Worm (Caenorhabditis elegans): ENCODE measurements around the gene T19C3.2.

Gene T19C3.2

DNA sequence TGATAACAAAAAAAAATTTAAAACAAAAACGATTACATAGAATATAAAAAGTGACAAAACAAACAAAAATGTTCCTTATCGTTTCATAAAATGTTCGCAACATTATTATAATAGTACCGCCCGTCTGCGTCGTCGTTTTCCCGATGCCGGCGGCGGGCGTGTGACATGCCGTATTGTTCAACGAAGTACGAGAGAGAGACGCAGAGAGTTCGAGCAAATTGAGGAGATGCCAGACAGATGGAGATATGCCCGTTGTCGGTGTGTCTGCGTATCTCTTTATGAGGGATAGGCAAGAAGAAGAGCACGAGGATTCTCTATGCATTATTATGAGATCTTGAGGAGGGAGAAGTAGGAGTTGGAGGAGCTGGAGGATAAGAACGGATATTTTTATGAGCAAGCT, 6.4 kb upstream of the T19C3.2 start:
- no peak for TF ChIP-seq bed-3 (GFP tag; optimal IDR thresholded peaks at IDR 0.05)
- peak; percentile 88 for TF ChIP-seq unc-62 (GFP tag; optimal IDR thresholded peaks at IDR 0.05)
- peak; percentile 79 for TF ChIP-seq mep-1 (tag; optimal IDR thresholded peaks at IDR 0.05)
- no peak for TF ChIP-seq sem-2 (GFP tag; optimal IDR thresholded peaks at IDR 0.05)
- TF ChIP-seq ztf-11 (tag; optimal IDR thresholded peaks at IDR 0.05), result peak; percentile 35
- no peak for TF ChIP-seq ceh-83 (GFP tag; optimal IDR thresholded peaks at IDR 0.05)
- TF ChIP-seq ham-2 (GFP tag; optimal IDR thresholded peaks at IDR 0.05), result peak; percentile 24
- TF ChIP-seq M03D4.4 (tag; optimal IDR thresholded peaks at IDR 0.05), result peak; percentile 40
- TF ChIP-seq mab-5 (tag; optimal IDR thresholded peaks at IDR 0.05), result peak; percentile 80
- peak; percentile 16 for TF ChIP-seq lin-13 (tag; optimal IDR thresholded peaks at IDR 0.05)
- TF ChIP-seq lin-32 (GFP tag; optimal IDR thresholded peaks at IDR 0.05), result peak; percentile 15
- peak; percentile 63 for TF ChIP-seq cnd-1 (tag; optimal IDR thresholded peaks at IDR 0.05)
- peak; percentile 9 for TF ChIP-seq tbx-8 (GFP tag; optimal IDR thresholded peaks at IDR 0.05)
- no peak for TF ChIP-seq flh-1 (GFP tag; optimal IDR thresholded peaks at IDR 0.05)
- peak; percentile 41 for TF ChIP-seq nhr-2 (tag; optimal IDR thresholded peaks at IDR 0.05)
- TF ChIP-seq nhr-12 (tag; optimal IDR thresholded peaks at IDR 0.05), result no peak
- no peak for TF ChIP-seq nhr-28 (tag; optimal IDR thresholded peaks at IDR 0.05)
- TF ChIP-seq elt-3 (tag; optimal IDR thresholded peaks at IDR 0.05), result peak; percentile 72
- peak; percentile 91 for TF ChIP-seq ces-1 (GFP tag; optimal IDR thresholded peaks at IDR 0.05)
- TF ChIP-seq sptf-1 (tag; optimal IDR thresholded peaks at IDR 0.05), result peak; percentile 59
- no peak for TF ChIP-seq snpc-4 (tag; optimal IDR thresholded peaks at IDR 0.05)
- TF ChIP-seq mls-2 (tag; optimal IDR thresholded peaks at IDR 0.05), result peak; percentile 17
- peak; percentile 99 for TF ChIP-seq unc-120 (tag; optimal IDR thresholded peaks at IDR 0.05; ENCODE audit: poor library complexity, severe bottlenecking)
- TF ChIP-seq blmp-1 (tag; optimal IDR thresholded peaks at IDR 0.05), result no peak
- TF ChIP-seq zip-8 (tag; optimal IDR thresholded peaks at IDR 0.05), result no peak
- TF ChIP-seq pha-4 (tag; optimal IDR thresholded peaks at IDR 0.05), result peak; percentile 95
- TF ChIP-seq hlh-1 (tag; optimal IDR thresholded peaks at IDR 0.05), result peak; percentile 63
- no peak for TF ChIP-seq unc-39 (tag; optimal IDR thresholded peaks at IDR 0.05)
- TF ChIP-seq nhr-237 (tag; optimal IDR thresholded peaks at IDR 0.05), result peak; percentile 84
- peak; percentile 53 for TF ChIP-seq drap-1 (GFP tag; optimal IDR thresholded peaks at IDR 0.05)
- no peak for TF ChIP-seq nhr-76 (tag; optimal IDR thresholded peaks at IDR 0.05)
- TF ChIP-seq ceh-43 (GFP tag; optimal IDR thresholded peaks at IDR 0.05), result no peak
- peak; percentile 51 for TF ChIP-seq ceh-39 (tag; optimal IDR thresholded peaks at IDR 0.05)
- TF ChIP-seq elt-1 (tag; optimal IDR thresholded peaks at IDR 0.05; ENCODE audit: borderline replicate concordance, insufficient read depth), result no peak
- peak; percentile 40 for TF ChIP-seq lsy-2 (tag; optimal IDR thresholded peaks at IDR 0.05)

DNA sequence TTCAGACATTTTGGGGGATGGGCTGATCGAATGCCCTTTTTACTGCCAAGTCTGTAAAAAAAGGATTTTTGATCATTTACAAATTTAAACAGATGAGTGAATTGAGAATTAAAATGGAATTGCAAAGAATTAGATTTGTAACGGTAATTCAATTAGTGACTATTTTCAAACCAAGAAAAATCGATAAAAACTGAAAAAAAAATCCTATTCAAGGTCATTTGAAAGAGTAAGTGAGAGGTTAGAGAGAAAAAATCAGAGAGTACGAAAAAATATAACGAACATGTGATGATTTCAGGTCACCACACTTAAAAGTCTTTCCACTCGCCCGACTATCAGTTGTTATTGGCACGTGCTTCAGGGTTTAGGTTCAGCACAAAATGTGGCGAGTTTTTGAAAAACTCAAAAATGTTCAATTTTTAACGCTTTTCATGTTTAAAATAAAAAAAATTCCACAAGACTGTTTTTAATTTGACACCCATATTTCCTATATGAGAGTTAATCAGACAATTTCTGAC, 2.9 kb upstream of the T19C3.2 start, which contains the start of gene T19C3.4:
T19C3.4 (minus strand) TSS at position 51 of the 515 bp plus-strand sequence.
- TF ChIP-seq flh-1 (GFP tag; optimal IDR thresholded peaks at IDR 0.05) (no peak), nhr-28 (tag; optimal IDR thresholded peaks at IDR 0.05) (no peak), mls-2 (tag; optimal IDR thresholded peaks at IDR 0.05) (no peak), nhr-237 (tag; optimal IDR thresholded peaks at IDR 0.05) (no peak), nhr-12 (tag; optimal IDR thresholded peaks at IDR 0.05) (no peak), nhr-76 (tag; optimal IDR thresholded peaks at IDR 0.05) (no peak), ces-1 (GFP tag; optimal IDR thresholded peaks at IDR 0.05) (no peak), zip-8 (tag; optimal IDR thresholded peaks at IDR 0.05) (no peak), mep-1 (tag; optimal IDR thresholded peaks at IDR 0.05) (no peak)

DNA sequence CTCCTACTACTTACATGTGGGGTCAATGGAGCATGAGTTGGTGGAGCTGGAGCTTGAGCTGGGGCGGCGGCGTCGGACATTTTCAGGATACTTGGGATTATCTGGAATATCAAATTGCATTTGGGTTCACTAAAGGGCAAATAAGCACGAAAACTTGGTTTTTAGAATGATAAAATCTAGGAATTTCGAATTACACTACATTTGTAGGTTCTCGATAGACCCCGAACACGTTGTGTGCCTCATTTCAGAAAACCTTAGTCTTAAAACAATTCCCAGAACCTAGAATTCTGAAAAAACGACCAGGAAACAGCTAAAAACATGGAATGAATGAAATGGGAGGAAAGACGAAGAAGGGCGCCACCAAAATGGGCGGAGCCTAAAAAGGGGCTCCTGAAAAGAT, 2.9 kb downstream of the T19C3.2 start, which contains the start of gene T19C3.3:
T19C3.3 (minus strand) TSS at position 101 of the 400 bp plus-strand sequence.
- no peak for TF ChIP-seq flh-1 (GFP tag; optimal IDR thresholded peaks at IDR 0.05)
- no peak for TF ChIP-seq tbx-8 (GFP tag; optimal IDR thresholded peaks at IDR 0.05)
- no peak for TF ChIP-seq zip-8 (tag; optimal IDR thresholded peaks at IDR 0.05)
- TF ChIP-seq mls-2 (tag; optimal IDR thresholded peaks at IDR 0.05), result no peak
- TF ChIP-seq sptf-1 (tag; optimal IDR thresholded peaks at IDR 0.05), result no peak
- no peak for TF ChIP-seq lin-32 (GFP tag; optimal IDR thresholded peaks at IDR 0.05)
- no peak for TF ChIP-seq elt-1 (tag; optimal IDR thresholded peaks at IDR 0.05; ENCODE audit: borderline replicate concordance, insufficient read depth)
- TF ChIP-seq mab-5 (tag; optimal IDR thresholded peaks at IDR 0.05), result no peak
